Fruit fly (Drosophila melanogaster) whole organism, prepupa: ENCODE data around the gene Hap40.

Experiments used
- Blimp-1 ChIP-seq: fragments of 200-800 bp; sonication (Bioruptor generic); optimal IDR thresholded peaks from 3 replicates; lab custom pipeline; 2017; ENCODE audit warnings: missing biosample characterization, missing genetic modification characterization, mild to moderate bottlenecking, moderate library complexity, missing genetic modification reagents
- CG10669 ChIP-seq: fragments of 200-800 bp; sonication (Bioruptor generic); optimal IDR thresholded peaks from 3 replicates; lab custom pipeline; 2018; ENCODE audit warnings: missing biosample characterization, mild to moderate bottlenecking, missing genetic modification characterization, moderate library complexity
- CG11294 ChIP-seq: fragments of 200-800 bp; sonication (Bioruptor generic); IDR thresholded peaks from 2 replicates; pipeline ENCODE4 v1.3.6; 2022; ENCODE audit warnings: missing biosample characterization, missing genetic modification characterization
- CG11762 ChIP-seq: fragments of 200-800 bp; sonication (Bioruptor generic); optimal IDR thresholded peaks from 3 replicates; lab custom pipeline; 2016; ENCODE audit warnings: missing biosample characterization, missing genetic modification characterization; ENCODE audit not compliant: insufficient read depth
- CG1621 ChIP-seq: fragments of 200-800 bp; sonication (Bioruptor generic); optimal IDR thresholded peaks from 3 replicates; lab custom pipeline; 2018; ENCODE audit warnings: missing biosample characterization, mild to moderate bottlenecking, missing genetic modification characterization
- CG16779 ChIP-seq: fragments of 200-800 bp; sonication (Bioruptor generic); optimal IDR thresholded peaks from 3 replicates; lab custom pipeline; 2017; ENCODE audit warnings: missing biosample characterization, mild to moderate bottlenecking, missing genetic modification characterization
- CG3032 ChIP-seq: fragments of 200-800 bp; optimal IDR thresholded peaks from 2 replicates; lab custom pipeline; 2019; ENCODE audit warnings: missing biosample characterization, mild to moderate bottlenecking, missing genetic modification characterization, moderate library complexity
- CG32006 ChIP-seq: fragments of 200-800 bp; sonication (Bioruptor generic); optimal IDR thresholded peaks from 3 replicates; lab custom pipeline; 2017; ENCODE audit warnings: missing biosample characterization, mild to moderate bottlenecking, missing genetic modification characterization
- CG3919 ChIP-seq: fragments of 200-800 bp; sonication (Bioruptor generic); optimal IDR thresholded peaks from 3 replicates; lab custom pipeline; 2016; ENCODE audit warnings: missing biosample characterization, missing genetic modification characterization
- CG6163 ChIP-seq: fragments of 200-800 bp; sonication (Bioruptor generic); IDR thresholded peaks from 3 replicates; pipeline ENCODE4 v1.3.6; 2022; ENCODE audit warnings: missing biosample characterization, missing genetic modification characterization
- CG6276 ChIP-seq: fragments of 200-800 bp; sonication (Bioruptor generic); optimal IDR thresholded peaks from 2 replicates; lab custom pipeline; 2017; ENCODE audit warnings: missing biosample characterization, mild to moderate bottlenecking, missing genetic modification characterization
- CG6792 ChIP-seq: fragments of 200-800 bp; sonication (Bioruptor generic); optimal IDR thresholded peaks from 3 replicates; lab custom pipeline; 2016; ENCODE audit warnings: missing biosample characterization, missing genetic modification characterization
- CG6808 ChIP-seq: fragments of 200-800 bp; sonication (Bioruptor generic); optimal IDR thresholded peaks from 3 replicates; lab custom pipeline; 2017; ENCODE audit warnings: missing biosample characterization, missing genetic modification characterization, mild to moderate bottlenecking, moderate library complexity, missing genetic modification reagents
- CG6854 ChIP-seq: fragments of 200-800 bp; sonication (Bioruptor generic); optimal IDR thresholded peaks from 2 replicates; lab custom pipeline; 2017; ENCODE audit warnings: missing biosample characterization, mild to moderate bottlenecking, missing genetic modification characterization
- CG7368 ChIP-seq: fragments of 200-800 bp; sonication (Bioruptor generic); optimal IDR thresholded peaks from 3 replicates; lab custom pipeline; 2016; ENCODE audit warnings: missing biosample characterization, missing genetic modification characterization
- CG8119 ChIP-seq: fragments of 200-800 bp; sonication (Bioruptor generic); IDR thresholded peaks from 3 replicates; pipeline ENCODE4 v1.3.6; 2022; ENCODE audit warnings: missing biosample characterization, missing genetic modification characterization
- CG8319 ChIP-seq: fragments of 200-800 bp; sonication (Bioruptor generic); optimal IDR thresholded peaks from 3 replicates; lab custom pipeline; 2016; ENCODE audit warnings: missing biosample characterization, missing genetic modification characterization
- CG8632 ChIP-seq: fragments of 200-800 bp; sonication (Bioruptor generic); optimal IDR thresholded peaks from 3 replicates; lab custom pipeline; 2016; ENCODE audit warnings: missing biosample characterization, missing genetic modification characterization
- CG9139 ChIP-seq: fragments of 200-800 bp; sonication (Bioruptor generic); optimal IDR thresholded peaks from 3 replicates; lab custom pipeline; 2017; ENCODE audit warnings: missing biosample characterization, mild to moderate bottlenecking, missing genetic modification characterization
- Eip75B ChIP-seq: fragments of 200-800 bp; sonication (Bioruptor generic); optimal IDR thresholded peaks from 3 replicates; lab custom pipeline; 2016; ENCODE audit warnings: missing biosample characterization, missing genetic modification characterization
- Eip78C ChIP-seq: fragments of 200-800 bp; sonication (Bioruptor generic); peaks from one replicate; lab custom pipeline; 2016; ENCODE audit warnings: missing biosample characterization, missing genetic modification characterization
- Eip93F ChIP-seq: fragments of 200-800 bp; sonication (Bioruptor generic); optimal IDR thresholded peaks from 2 replicates; lab custom pipeline; 2016; ENCODE audit warnings: missing biosample characterization, mild to moderate bottlenecking, missing genetic modification characterization
- Ets21C ChIP-seq: fragments of 200-800 bp; sonication (Bioruptor generic); optimal IDR thresholded peaks from 3 replicates; lab custom pipeline; 2016; ENCODE audit warnings: missing biosample characterization, missing genetic modification characterization
- Ets96B ChIP-seq: fragments of 200-800 bp; optimal IDR thresholded peaks from 2 replicates; lab custom pipeline; 2019; ENCODE audit warnings: missing biosample characterization, mild to moderate bottlenecking, missing genetic modification characterization, moderate library complexity
- Gug ChIP-seq: fragments of 200-800 bp; sonication (Bioruptor generic); IDR thresholded peaks from 2 replicates; pipeline ENCODE4 v1.3.6; 2022; ENCODE audit warnings: missing biosample characterization, missing genetic modification characterization
- Hr38 ChIP-seq: sonication (Bioruptor generic); optimal IDR thresholded peaks from 2 replicates; lab custom pipeline; 2016; ENCODE audit warnings: missing biosample characterization, missing genetic modification characterization
- Hr39 ChIP-seq: fragments of 200-800 bp; sonication (Bioruptor generic); optimal IDR thresholded peaks from 2 replicates; lab custom pipeline; 2016; ENCODE audit warnings: missing biosample characterization, missing genetic modification characterization
- Hr4 ChIP-seq: fragments of 200-800 bp; sonication (Bioruptor generic); optimal IDR thresholded peaks from 3 replicates; lab custom pipeline; 2016; ENCODE audit warnings: missing biosample characterization, missing genetic modification characterization
- OdsH ChIP-seq: fragments of 200-800 bp; sonication (Bioruptor generic); optimal IDR thresholded peaks from 3 replicates; lab custom pipeline; 2016; ENCODE audit warnings: missing biosample characterization, missing genetic modification characterization
- Sox102F ChIP-seq: fragments of 200-800 bp; sonication (Bioruptor generic); optimal IDR thresholded peaks from 2 replicates; lab custom pipeline; 2016; ENCODE audit warnings: missing biosample characterization, mild to moderate bottlenecking, missing genetic modification characterization
- Sox14 ChIP-seq: fragments of 200-800 bp; sonication (Bioruptor generic); optimal IDR thresholded peaks from 3 replicates; lab custom pipeline; 2016; ENCODE audit warnings: missing biosample characterization, missing genetic modification characterization
- Sox15 ChIP-seq: fragments of 200-800 bp; sonication (Bioruptor generic); optimal IDR thresholded peaks from 3 replicates; lab custom pipeline; 2016; ENCODE audit warnings: missing biosample characterization, missing genetic modification characterization
- achi ChIP-seq: fragments of 200-800 bp; sonication (Bioruptor generic); optimal IDR thresholded peaks from 3 replicates; lab custom pipeline; 2016; ENCODE audit warnings: missing biosample characterization, missing genetic modification characterization
- acj6 ChIP-seq: fragments of 200-800 bp; sonication (Bioruptor generic); optimal IDR thresholded peaks from 3 replicates; lab custom pipeline; 2016; ENCODE audit warnings: missing biosample characterization, missing genetic modification characterization
- dac ChIP-seq: fragments of 200-800 bp; sonication (Bioruptor generic); optimal IDR thresholded peaks from 2 replicates; lab custom pipeline; 2017; ENCODE audit warnings: missing biosample characterization, mild to moderate bottlenecking, missing genetic modification characterization
- dsx ChIP-seq: fragments of 200-800 bp; optimal IDR thresholded peaks from 3 replicates; lab custom pipeline; 2019; ENCODE audit warnings: missing biosample characterization, mild to moderate bottlenecking, missing genetic modification characterization, moderate library complexity; ENCODE audit not compliant: poor library complexity, severe bottlenecking
- eg ChIP-seq: fragments of 200-800 bp; sonication (Bioruptor generic); IDR thresholded peaks from 3 replicates; pipeline ENCODE4 v1.3.6; 2022; ENCODE audit warnings: missing biosample characterization, missing genetic modification characterization
- esn ChIP-seq: fragments of 200-800 bp; sonication (Bioruptor generic); optimal IDR thresholded peaks from 2 replicates; lab custom pipeline; 2016; ENCODE audit warnings: missing biosample characterization, mild to moderate bottlenecking, missing genetic modification characterization, moderate library complexity
- fd85E ChIP-seq: fragments of 200-800 bp; sonication (Bioruptor generic); optimal IDR thresholded peaks from 3 replicates; lab custom pipeline; 2016; ENCODE audit warnings: missing biosample characterization, missing genetic modification characterization
- fkh ChIP-seq: fragments of 200-800 bp; sonication (Bioruptor generic); optimal IDR thresholded peaks from 3 replicates; lab custom pipeline; 2017; ENCODE audit warnings: missing biosample characterization, mild to moderate bottlenecking, missing genetic modification characterization, moderate library complexity
- lz ChIP-seq: fragments of 200-800 bp; sonication (Bioruptor generic); optimal IDR thresholded peaks from 3 replicates; lab custom pipeline; 2016; ENCODE audit warnings: missing biosample characterization, missing genetic modification characterization
- net ChIP-seq: fragments of 200-800 bp; sonication (Bioruptor generic); optimal IDR thresholded peaks from 3 replicates; lab custom pipeline; 2016; ENCODE audit warnings: missing biosample characterization, missing genetic modification characterization
- pdm3 ChIP-seq: fragments of 200-800 bp; sonication (Bioruptor generic); optimal IDR thresholded peaks from 3 replicates; lab custom pipeline; 2016; ENCODE audit warnings: missing biosample characterization, missing genetic modification characterization
- salr ChIP-seq, 2 experiments: fragments of 200-800 bp; sonication (Bioruptor generic); optimal IDR thresholded peaks; 3 replicates each; lab custom pipeline; 2016 to 2018; ENCODE audit warnings: missing biosample characterization in 2 of 2, missing genetic modification characterization in 2 of 2, mild to moderate bottlenecking in 1 of 2
- spab ChIP-seq: fragments of 200-800 bp; sonication (Bioruptor generic); optimal IDR thresholded peaks from 2 replicates; lab custom pipeline; 2017; ENCODE audit warnings: missing biosample characterization, mild to moderate bottlenecking, missing genetic modification characterization, missing genetic modification reagents
- ss ChIP-seq, 2 experiments: fragments of 200-800 bp; sonication (Bioruptor generic); optimal IDR thresholded peaks; 2 replicates in 1 of 2; 3 replicates in 1 of 2; lab custom pipeline; 2017 to 2018; ENCODE audit warnings: mild to moderate bottlenecking in 2 of 2, missing biosample characterization in 2 of 2, missing genetic modification characterization in 2 of 2, moderate library complexity in 1 of 2
- svp ChIP-seq: fragments of 200-800 bp; sonication (Bioruptor generic); peaks from one replicate; lab custom pipeline; 2016; ENCODE audit warnings: missing biosample characterization, missing genetic modification characterization
- vri ChIP-seq: fragments of 200-800 bp; sonication (Bioruptor generic); optimal IDR thresholded peaks from 3 replicates; lab custom pipeline; 2016; ENCODE audit warnings: missing biosample characterization, mild to moderate bottlenecking, missing genetic modification characterization

Hap40 gene

dm6 chrX:15738890-15739550 lies 35.1 kb downstream of the Hap40 start, which contains the start of the genes CG11679 and CG8206 (continued):
- TF ChIP-seq dac (GFP tag; lab: Kevin White, UChicago) = no peak
- no peak for TF ChIP-seq CG6276 (GFP tag; lab: Kevin White, UChicago)
- TF ChIP-seq CG7368 = no peak
- TF ChIP-seq Eip78C (GFP tag; lab: Kevin White, UChicago) = peak; percentile 79
- peak; percentile 33 for TF ChIP-seq acj6 (GFP tag; lab: Kevin White, UChicago)

dm6 chrX:15740288-15740726 lies 36.4 kb downstream of the Hap40 start:
- TF ChIP-seq vri (GFP tag; lab: Kevin White, UChicago) (peak; percentile 85), CG6808 (GFP tag; lab: Kevin White, UChicago) (no peak), achi (GFP tag; lab: Kevin White, UChicago) (peak; percentile 40), net (GFP tag; lab: Kevin White, UChicago) (no peak), dac (GFP tag; lab: Kevin White, UChicago) (no peak), CG16779 (tag; lab: Kevin White, UChicago) (no peak), fkh (GFP tag; lab: Kevin White, UChicago) (peak; percentile 68), CG11762 (GFP tag; lab: Kevin White, UChicago) (no peak), CG3919 (GFP tag; lab: Kevin White, UChicago) (no peak), OdsH (GFP tag; lab: Kevin White, UChicago) (peak; percentile 46), Hr38 (no peak), Gug (GFP tag; lab: Robert Waterston, UW) (peak; percentile 52; the same call in 1 of the 2 replicates), Hr4 (GFP tag; lab: Kevin White, UChicago) (peak; percentile 50), spab (GFP tag; lab: Kevin White, UChicago) (no peak), ss (GFP tag; optimal IDR thresholded peaks at IDR 0.05; lab: Kevin White, UChicago) (no peak), eg (GFP tag; lab: Robert Waterston, UW) (peak; percentile 78), acj6 (GFP tag; lab: Kevin White, UChicago) (peak; percentile 50), CG8119 (peak; percentile 56; the same call in 2 of the 3 replicates), salr (GFP tag; optimal IDR thresholded peaks at IDR 0.05; lab: Kevin White, UChicago) (no peak), CG6854 (GFP tag; lab: Kevin White, UChicago) (no peak), lz (GFP tag; lab: Kevin White, UChicago) (peak; percentile 67), Hr39 (peak; percentile 60), Eip93F (GFP tag; lab: Kevin White, UChicago) (peak; percentile 46), svp (GFP tag; lab: Kevin White, UChicago) (peak; percentile 87), dsx (GFP tag; lab: Kevin White, UChicago) (peak; percentile 4), Eip78C (GFP tag; lab: Kevin White, UChicago) (peak; percentile 83), Sox14 (GFP tag; lab: Kevin White, UChicago) (peak; percentile 63), CG8632 (GFP tag; lab: Kevin White, UChicago) (peak; percentile 43), Ets21C (GFP tag; lab: Kevin White, UChicago) (peak; percentile 52), CG32006 (GFP tag; lab: Kevin White, UChicago) (peak; percentile 53), CG7368 (no peak), CG1621 (peak; percentile 21), CG10669 (no peak), pdm3 (GFP tag; lab: Kevin White, UChicago) (peak; percentile 62), CG6163 (GFP tag; lab: Robert Waterston, UW) (peak; percentile 69), Blimp-1 (GFP tag; lab: Kevin White, UChicago) (no peak), Eip75B (peak; percentile 36), esn (GFP tag; lab: Kevin White, UChicago) (peak; percentile 71), CG9139 (GFP tag; lab: Kevin White, UChicago) (no peak), Ets96B (peak; percentile 39), CG3032 (peak; percentile 10), CG11294 (GFP tag; lab: Robert Waterston, UW) (peak; percentile 15; the same call in 1 of the 2 replicates), Sox15 (GFP tag; lab: Kevin White, UChicago) (no peak), CG8319 (no peak), CG6792 (peak; percentile 45), fd85E (GFP tag; lab: Kevin White, UChicago) (no peak), Sox102F (GFP tag; lab: Kevin White, UChicago) (peak; percentile 56)
